Worm (Caenorhabditis elegans) whole organism, L3 larva: Measurements from ENCODE around the gene R11G1.1.

Experiments used
- R02D3.7 ChIP-seq: fragments of 150-350 bp; optimal IDR thresholded peaks from 2 replicates; lab custom pipeline; 2014; ENCODE audit warnings: missing biosample characterization, missing genetic modification characterization
- ceh-16 ChIP-seq: sonication (generic microtip); optimal IDR thresholded peaks from 2 replicates; lab custom pipeline; 2017; ENCODE audit warnings: missing biosample characterization, missing genetic modification characterization
- ceh-28 ChIP-seq: fragments of 150-350 bp; optimal IDR thresholded peaks from 2 replicates; lab custom pipeline; 2014; ENCODE audit warnings: missing biosample characterization, missing genetic modification reagents, missing genetic modification characterization
- ceh-82 ChIP-seq: fragments of 150-350 bp; optimal IDR thresholded peaks from 2 replicates; lab custom pipeline; 2014; ENCODE audit warnings: missing biosample characterization, missing genetic modification characterization
- ceh-9 ChIP-seq: sonication (generic microtip); optimal IDR thresholded peaks from 2 replicates; lab custom pipeline; 2018; ENCODE audit warnings: missing biosample characterization, missing genetic modification characterization
- egl-5 ChIP-seq: fragments of 150-350 bp; optimal IDR thresholded peaks from 2 replicates; lab custom pipeline; 2017; ENCODE audit warnings: missing biosample characterization, missing genetic modification reagents, missing genetic modification characterization, inconsistent platforms
- elt-1 ChIP-seq: fragments of 150-350 bp; optimal IDR thresholded peaks from 2 replicates; lab custom pipeline; 2014; ENCODE audit warnings: missing biosample characterization, missing genetic modification characterization
- elt-2 ChIP-seq: sonication (generic microtip); optimal IDR thresholded peaks from 2 replicates; lab custom pipeline; 2016; ENCODE audit warnings: missing genetic modification reagents, mild to moderate bottlenecking, missing genetic modification characterization, missing compliant biosample characterization
- elt-3 ChIP-seq, 3 experiments: fragments of 150-350 bp in 1 of 3; sonication (generic microtip) in 2 of 3; optimal IDR thresholded peaks; 2 replicates in 2 of 3; 4 replicates in 1 of 3; lab custom pipeline; 2014 to 2017; ENCODE audit warnings: missing biosample characterization in 3 of 3, missing genetic modification characterization in 3 of 3
- fkh-2 ChIP-seq: fragments of 150-350 bp; optimal IDR thresholded peaks from 2 replicates; lab custom pipeline; 2014; ENCODE audit warnings: missing biosample characterization, missing genetic modification reagents, missing genetic modification characterization
- fos-1 ChIP-seq: fragments of 150-350 bp; optimal IDR thresholded peaks from 2 replicates; lab custom pipeline; 2014; ENCODE audit warnings: missing biosample characterization, missing genetic modification characterization
- hmg-11 ChIP-seq: sonication (generic microtip); optimal IDR thresholded peaks from 2 replicates; lab custom pipeline; 2016; ENCODE audit warnings: missing genetic modification characterization, missing compliant biosample characterization
- jun-1 ChIP-seq: fragments of 150-350 bp; optimal IDR thresholded peaks from 2 replicates; lab custom pipeline; 2014; ENCODE audit warnings: missing biosample characterization, missing genetic modification reagents, missing genetic modification characterization
- lin-15B ChIP-seq: fragments of 150-350 bp; optimal IDR thresholded peaks from 2 replicates; lab custom pipeline; 2014; ENCODE audit warnings: missing biosample characterization, missing genetic modification characterization
- lin-39 ChIP-seq: fragments of 150-350 bp; optimal IDR thresholded peaks from 2 replicates; lab custom pipeline; 2018; ENCODE audit warnings: missing biosample characterization, missing genetic modification reagents, missing genetic modification characterization
- lsy-12 ChIP-seq: sonication (generic microtip); optimal IDR thresholded peaks from 2 replicates; lab custom pipeline; 2016; ENCODE audit warnings: mild to moderate bottlenecking, missing genetic modification characterization, missing compliant biosample characterization
- nfya-1 ChIP-seq: sonication (generic microtip); optimal IDR thresholded peaks from 2 replicates; lab custom pipeline; 2017; ENCODE audit warnings: missing genetic modification characterization, mild to moderate bottlenecking, missing compliant biosample characterization, antibody characterized with exemption, moderate library complexity; ENCODE audit not compliant: insufficient read depth
- nhr-11 ChIP-seq: fragments of 150-350 bp; optimal IDR thresholded peaks from 2 replicates; lab custom pipeline; 2014; ENCODE audit warnings: missing biosample characterization, missing genetic modification characterization
- nhr-23 ChIP-seq: fragments of 150-350 bp; optimal IDR thresholded peaks from 2 replicates; lab custom pipeline; 2014; ENCODE audit warnings: missing biosample characterization, missing genetic modification reagents, missing genetic modification characterization
- nhr-25 ChIP-seq: sonication (generic microtip); optimal IDR thresholded peaks from 2 replicates; lab custom pipeline; 2017; ENCODE audit warnings: missing biosample characterization, missing genetic modification characterization
- nhr-28 ChIP-seq: fragments of 150-350 bp; optimal IDR thresholded peaks from 2 replicates; lab custom pipeline; 2014; ENCODE audit warnings: missing biosample characterization, missing genetic modification characterization
- nhr-43 ChIP-seq: sonication (generic microtip); optimal IDR thresholded peaks from 2 replicates; lab custom pipeline; 2016; ENCODE audit warnings: mild to moderate bottlenecking, missing genetic modification characterization, missing compliant biosample characterization; ENCODE audit not compliant: poor library complexity, severe bottlenecking
- nhr-67 ChIP-seq: fragments of 150-350 bp; optimal IDR thresholded peaks from 2 replicates; lab custom pipeline; 2014; ENCODE audit warnings: missing biosample characterization, missing genetic modification characterization
- nhr-76 ChIP-seq: fragments of 150-350 bp; sonication (generic microtip); optimal IDR thresholded peaks from 5 replicates; lab custom pipeline; 2014; ENCODE audit warnings: missing biosample characterization, missing genetic modification characterization
- pha-4 ChIP-seq: fragments of 150-350 bp; optimal IDR thresholded peaks from 2 replicates; lab custom pipeline; 2014; ENCODE audit warnings: missing biosample characterization, missing genetic modification reagents, missing genetic modification characterization
- pqm-1 ChIP-seq: fragments of 150-350 bp; optimal IDR thresholded peaks from 2 replicates; lab custom pipeline; 2017; ENCODE audit warnings: missing biosample characterization, missing genetic modification characterization, inconsistent platforms
- sea-2 ChIP-seq: fragments of 150-350 bp; sonication (generic microtip); optimal IDR thresholded peaks from 4 replicates; lab custom pipeline; 2014; ENCODE audit warnings: missing biosample characterization, missing genetic modification reagents, missing genetic modification characterization
- skn-1 ChIP-seq: fragments of 150-350 bp; optimal IDR thresholded peaks from 2 replicates; lab custom pipeline; 2014; ENCODE audit warnings: missing biosample characterization, missing genetic modification characterization
- unc-39 ChIP-seq: sonication (generic microtip); optimal IDR thresholded peaks from 4 replicates; lab custom pipeline; 2017; ENCODE audit warnings: missing biosample characterization, missing genetic modification characterization

The R11G1.1 gene

ce11 chrX:3673584-3674108, 14.4 kb downstream of the R11G1.1 start, which contains the start of gene ceh-63:
ceh-63 (minus strand) TSS chrX:3674058.
- TF ChIP-seq nhr-25 (no peak), nhr-43 (no peak), ceh-28 (tag; lab: Kevin White, UChicago) (no peak), nhr-11 (tag; lab: Kevin White, UChicago) (no peak), nhr-67 (tag; lab: Kevin White, UChicago) (no peak)
- TF ChIP-seq, all 47 proteins: peak for 0

ce11 chrX:3678507-3679175, 19.3 kb downstream of the R11G1.1 start, which contains the start of gene tag-52:
tag-52 (minus strand) TSS chrX:3678557.
- TF ChIP-seq nhr-11 (tag; lab: Kevin White, UChicago) (no peak), pha-4 (tag; lab: Kevin White, UChicago) (peak; percentile 41), egl-5 (tag; lab: Kevin White, UChicago) (peak; percentile 63), elt-3 (tag; optimal IDR thresholded peaks at IDR 0.05; lab: Kevin White, UChicago) (no peak), R02D3.7 (tag; lab: Kevin White, UChicago) (no peak), skn-1 (tag; lab: Kevin White, UChicago) (peak; percentile 46), nhr-23 (tag; lab: Kevin White, UChicago) (no peak), hmg-11 (tag; lab: Kevin White, UChicago) (no peak), pqm-1 (tag; lab: Kevin White, UChicago) (peak; percentile 67), ceh-9 (tag; lab: Kevin White, UChicago) (no peak), nhr-43 (peak; percentile 9), nhr-67 (tag; lab: Kevin White, UChicago) (no peak), lsy-12 (tag; lab: Kevin White, UChicago) (peak; percentile 47), fos-1 (tag; lab: Kevin White, UChicago) (no peak), ceh-16 (tag; lab: Kevin White, UChicago) (no peak), nhr-25 (peak; percentile 8), jun-1 (tag; lab: Kevin White, UChicago) (peak; percentile 50), nfya-1 (tag; lab: Kevin White, UChicago) (peak; percentile 31), elt-1 (tag; lab: Kevin White, UChicago) (peak; percentile 50), nhr-28 (tag; lab: Kevin White, UChicago) (no peak), fkh-2 (tag; lab: Kevin White, UChicago) (no peak), lin-39 (tag; lab: Kevin White, UChicago) (peak; percentile 53), ceh-28 (tag; lab: Kevin White, UChicago) (no peak), elt-2 (tag; lab: Kevin White, UChicago) (peak; percentile 86), ceh-82 (tag; lab: Kevin White, UChicago) (no peak), lin-15B (tag; lab: Kevin White, UChicago) (peak; percentile 32)

- TF ChIP-seq pqm-1 (tag; lab: Kevin White, UChicago) (peak; percentile 5), unc-39 (no peak)
Observed at ce11 chrX:3680544-3681214, 21.4 kb downstream of the R11G1.1 start, which contains the start of gene tsp-17. tsp-17 (plus strand) TSS chrX:3681164.

- TF ChIP-seq nhr-23 (tag; lab: Kevin White, UChicago), result no peak
- TF ChIP-seq nhr-28 (tag; lab: Kevin White, UChicago), result no peak
- no peak for TF ChIP-seq nhr-76 (tag; lab: Kevin White, UChicago)
- no peak for TF ChIP-seq nfya-1 (tag; lab: Kevin White, UChicago)
- TF ChIP-seq lin-39 (tag; lab: Kevin White, UChicago), result no peak
- TF ChIP-seq fkh-2 (tag; lab: Kevin White, UChicago), result no peak
- TF ChIP-seq hmg-11 (tag; lab: Kevin White, UChicago), result no peak
- no peak for TF ChIP-seq unc-39
- TF ChIP-seq elt-1 (tag; lab: Kevin White, UChicago), result no peak
- TF ChIP-seq pha-4 (tag; lab: Kevin White, UChicago), result no peak
- TF ChIP-seq R02D3.7 (tag; lab: Kevin White, UChicago), result no peak
- no peak for TF ChIP-seq ceh-16 (tag; lab: Kevin White, UChicago)
- no peak for TF ChIP-seq sea-2 (GFP tag; lab: Kevin White, UChicago)
Observed at ce11 chrX:3683060-3683459, 23.8 kb downstream of the R11G1.1 start.
